Fruit fly (Drosophila melanogaster): ENCODE measurements around the gene CG6163.

CG6163 gene

dm6 chr3L:11317464-11317863, 47.2 kb downstream of the CG6163 start:
- TF ChIP-seq brk (GFP tag; optimal IDR thresholded peaks at IDR 0.05) (no peak), Dif (GFP tag; optimal IDR thresholded peaks at IDR 0.05; ENCODE audit: partially characterized antibody) (no peak), pan (optimal IDR thresholded peaks at IDR 0.05) (no peak), Sp1 (GFP tag; optimal IDR thresholded peaks at IDR 0.05) (no peak), Dfd (GFP tag; optimal IDR thresholded peaks at IDR 0.05) (no peak), sage (GFP tag; optimal IDR thresholded peaks at IDR 0.05) (no peak), ey (GFP tag; optimal IDR thresholded peaks at IDR 0.05) (no peak), Hr78 (GFP tag; optimal IDR thresholded peaks at IDR 0.05) (no peak), woc (GFP tag; optimal IDR thresholded peaks at IDR 0.05) (no peak), Mio (GFP tag; optimal IDR thresholded peaks at IDR 0.05) (no peak), psq (GFP tag; optimal IDR thresholded peaks at IDR 0.05) (no peak), Rel (GFP tag; optimal IDR thresholded peaks at IDR 0.05) (no peak), Rel (tag; optimal IDR thresholded peaks at IDR 0.05) (no peak), tai (GFP tag; optimal IDR thresholded peaks at IDR 0.05) (no peak), Jra (GFP tag; optimal IDR thresholded peaks at IDR 0.05) (no peak), lola (GFP tag; optimal IDR thresholded peaks at IDR 0.05) (no peak), CrebA (GFP tag; optimal IDR thresholded peaks at IDR 0.05; ENCODE audit: borderline replicate concordance) (no peak)

dm6 chr3L:11314900-11315575, 49.6 kb downstream of the CG6163 start:
- TF ChIP-seq N (GFP tag; optimal IDR thresholded peaks at IDR 0.05) = no peak
- TF ChIP-seq fru (GFP tag; optimal IDR thresholded peaks at IDR 0.05) = peak; percentile 40
- TF ChIP-seq sage (GFP tag; optimal IDR thresholded peaks at IDR 0.05) = no peak
- no peak for TF ChIP-seq CrebA (GFP tag; optimal IDR thresholded peaks at IDR 0.05; ENCODE audit: borderline replicate concordance)
- TF ChIP-seq CG32264 (GFP tag; optimal IDR thresholded peaks at IDR 0.05) = no peak
- no peak for TF ChIP-seq Dif (GFP tag; optimal IDR thresholded peaks at IDR 0.05; ENCODE audit: partially characterized antibody)
- peak; percentile 22 for TF ChIP-seq HLH106 (tag; optimal IDR thresholded peaks at IDR 0.05)
- TF ChIP-seq pan (optimal IDR thresholded peaks at IDR 0.05) = no peak
- no peak for TF ChIP-seq Hnf4 (GFP tag; optimal IDR thresholded peaks at IDR 0.05)
- TF ChIP-seq foxo (GFP tag; optimal IDR thresholded peaks at IDR 0.05) = peak in 1 of 2 experiments; percentile 9
- TF ChIP-seq sv (GFP tag; optimal IDR thresholded peaks at IDR 0.05) = no peak
- TF ChIP-seq jim (GFP tag; optimal IDR thresholded peaks at IDR 0.05) = no peak
- no peak for TF ChIP-seq lola (GFP tag; optimal IDR thresholded peaks at IDR 0.05)
- no peak for TF ChIP-seq h (GFP tag; optimal IDR thresholded peaks at IDR 0.05)
- no peak for TF ChIP-seq GATAd (GFP tag; optimal IDR thresholded peaks at IDR 0.05)
- TF ChIP-seq Jra (GFP tag; optimal IDR thresholded peaks at IDR 0.05) = no peak
- no peak for TF ChIP-seq Abd-B (GFP tag; optimal IDR thresholded peaks at IDR 0.05)
- no peak for TF ChIP-seq Rel (GFP tag; optimal IDR thresholded peaks at IDR 0.05)
- no peak for TF ChIP-seq Rel (tag; optimal IDR thresholded peaks at IDR 0.05)
- TF ChIP-seq rgr (GFP tag; optimal IDR thresholded peaks at IDR 0.05) = no peak
- TF ChIP-seq dl (GFP tag; optimal IDR thresholded peaks at IDR 0.05; ENCODE audit: insufficient read depth in 1 of 2, partially characterized antibody in 2 of 2) = no peak
- no peak for TF ChIP-seq brk (GFP tag; optimal IDR thresholded peaks at IDR 0.05)
- no peak for TF ChIP-seq Hr83 (GFP tag; optimal IDR thresholded peaks at IDR 0.05; ENCODE audit: poor library complexity, severe bottlenecking)
- no peak for TF ChIP-seq Mio (GFP tag; optimal IDR thresholded peaks at IDR 0.05)
- TF ChIP-seq ey (GFP tag; optimal IDR thresholded peaks at IDR 0.05) = no peak

- TF ChIP-seq h (GFP tag; optimal IDR thresholded peaks at IDR 0.05) = no peak
- no peak for TF ChIP-seq Dfd (GFP tag; optimal IDR thresholded peaks at IDR 0.05)
- no peak for TF ChIP-seq Hr78 (GFP tag; optimal IDR thresholded peaks at IDR 0.05)
- no peak for TF ChIP-seq Abd-B (GFP tag; optimal IDR thresholded peaks at IDR 0.05)
- no peak for TF ChIP-seq Mio (GFP tag; optimal IDR thresholded peaks at IDR 0.05)
- TF ChIP-seq OdsH (GFP tag; optimal IDR thresholded peaks at IDR 0.05) = no peak
- no peak for TF ChIP-seq jim (GFP tag; optimal IDR thresholded peaks at IDR 0.05)
- TF ChIP-seq Sp1 (GFP tag; optimal IDR thresholded peaks at IDR 0.05) = no peak
- no peak for TF ChIP-seq tai (GFP tag; optimal IDR thresholded peaks at IDR 0.05)
These were observed 52.0 kb downstream of the CG6163 start for dm6 chr3L:11312698-11313097.

Measured in whole organism, wandering third instar larva.